Fruit fly (Drosophila melanogaster): ENCODE measurements around the gene obst-I.

obst-I gene

DNA sequence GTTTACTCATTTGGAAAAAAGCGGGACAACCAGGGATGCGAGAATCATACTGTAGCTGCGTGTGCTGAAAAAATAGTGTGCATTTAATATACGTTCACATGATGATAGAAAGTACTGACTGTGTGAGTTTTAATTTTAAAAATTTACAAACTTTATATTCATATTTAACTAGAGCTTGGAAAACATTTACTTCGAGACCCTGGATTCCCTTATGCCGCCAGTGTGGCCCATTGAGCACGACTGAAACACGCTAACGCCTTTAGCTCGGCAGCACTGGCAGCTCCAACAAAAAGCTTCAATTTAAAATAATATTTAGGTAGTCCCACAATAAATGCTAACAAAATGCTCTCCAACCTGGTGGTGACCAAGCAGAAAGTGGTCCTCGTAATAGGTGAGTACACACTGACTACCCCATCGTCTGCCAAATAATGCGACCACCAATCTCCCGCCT lies 10.2 kb upstream of the obst-I start, which contains the start of the genes CG1275 and Elp5 (continued):
- TF ChIP-seq CG5245 (GFP tag; optimal IDR thresholded peaks at IDR 0.05) (peak; percentile 94), CG4360 (GFP tag; IDR thresholded peaks at IDR 0.05) (peak; percentile 90), run (tag; optimal IDR thresholded peaks at IDR 0.05) (peak; percentile 95), CG17186 (GFP tag; optimal IDR thresholded peaks at IDR 0.05) (peak; percentile 82), Meics (GFP tag; optimal IDR thresholded peaks at IDR 0.05) (peak; percentile 98), CG2116 (GFP tag; optimal IDR thresholded peaks at IDR 0.05) (peak; percentile 85), Hsf (GFP tag; optimal IDR thresholded peaks at IDR 0.05) (peak; percentile 99), odd (GFP tag; optimal IDR thresholded peaks at IDR 0.05) (peak; percentile 95), CG32767 (GFP tag; IDR thresholded peaks at IDR 0.05) (peak; percentile 99), Rfx (GFP tag; IDR thresholded peaks at IDR 0.05) (peak; percentile 100), emc (GFP tag; optimal IDR thresholded peaks at IDR 0.05) (peak; percentile 91), Vsx1 (GFP tag; optimal IDR thresholded peaks at IDR 0.05) (peak; percentile 96), CG2889 (GFP tag; IDR thresholded peaks at IDR 0.05) (peak; percentile 99), B-H2 (GFP tag; optimal IDR thresholded peaks at IDR 0.05) (peak; percentile 98), her (GFP tag; optimal IDR thresholded peaks at IDR 0.05) (peak; percentile 95), CG9876 (GFP tag; optimal IDR thresholded peaks at IDR 0.05) (peak; percentile 88), pan (optimal IDR thresholded peaks at IDR 0.05) (no peak), pan (GFP tag; optimal IDR thresholded peaks at IDR 0.05 in 1 of 2, IDR thresholded peaks at IDR 0.05 in 1 of 2) (peak in 1 of 2 experiments; percentile 100), CG14965 (GFP tag; optimal IDR thresholded peaks at IDR 0.05; ENCODE audit: borderline replicate concordance) (peak; percentile 76), ro (GFP tag; IDR thresholded peaks at IDR 0.05) (peak; percentile 98), CG8924 (tag; optimal IDR thresholded peaks at IDR 0.05) (peak; percentile 98), sna (GFP tag; IDR thresholded peaks at IDR 0.05; ENCODE audit: partially characterized antibody) (0 out of 2 replicates have a peak, but pooled peaks have one; percentile 30), CG30403 (GFP tag; optimal IDR thresholded peaks at IDR 0.05) (peak; percentile 99), bigmax (GFP tag; optimal IDR thresholded peaks at IDR 0.05) (peak; percentile 75), CG2199 (GFP tag; IDR thresholded peaks at IDR 0.05) (peak; percentile 100), sqz (GFP tag; optimal IDR thresholded peaks at IDR 0.05) (peak; percentile 88), Aef1 (GFP tag; IDR thresholded peaks at IDR 0.05) (peak; percentile 99), chn (GFP tag; optimal IDR thresholded peaks at IDR 0.05) (peak; percentile 98), ERR (GFP tag; optimal IDR thresholded peaks at IDR 0.05) (peak; percentile 94), CG13123 (GFP tag; optimal IDR thresholded peaks at IDR 0.05) (peak; percentile 95), Hand (GFP tag; optimal IDR thresholded peaks at IDR 0.05) (peak; percentile 94), CG12104 (GFP tag; optimal IDR thresholded peaks at IDR 0.05) (peak; percentile 98), eyg (GFP tag; optimal IDR thresholded peaks at IDR 0.05) (peak; percentile 94), Sry-δ (GFP tag; optimal IDR thresholded peaks at IDR 0.05) (peak; percentile 65), toy (GFP tag; IDR thresholded peaks at IDR 0.05) (peak; percentile 99), kay (GFP tag; optimal IDR thresholded peaks at IDR 0.05) (peak; percentile 98), CG7556 (GFP tag; optimal IDR thresholded peaks at IDR 0.05) (peak; percentile 96), slbo (GFP tag; IDR thresholded peaks at IDR 0.05) (peak; percentile 100), Ets97D (GFP tag; optimal IDR thresholded peaks at IDR 0.05) (peak; percentile 95), bsh (GFP tag; optimal IDR thresholded peaks at IDR 0.05) (peak; percentile 94 to 99), klu (GFP tag; IDR thresholded peaks at IDR 0.05) (peak; percentile 99), CG31224 (GFP tag; IDR thresholded peaks at IDR 0.05) (peak; percentile 98), gce (GFP tag; IDR thresholded peaks at IDR 0.05) (peak; percentile 99), CG3407 (GFP tag; optimal IDR thresholded peaks at IDR 0.05) (peak; percentile 94), CG8478 (optimal IDR thresholded peaks at IDR 0.05) (no peak), CG7372 (GFP tag; IDR thresholded peaks at IDR 0.05) (peak; percentile 100), CG33557 (GFP tag; optimal IDR thresholded peaks at IDR 0.05) (peak; percentile 94), D19A (tag; optimal IDR thresholded peaks at IDR 0.05) (peak; percentile 90), MTF-1 (GFP tag; optimal IDR thresholded peaks at IDR 0.05; ENCODE audit: borderline replicate concordance) (peak; percentile 89), Drgx (GFP tag; IDR thresholded peaks at IDR 0.05) (peak; percentile 100), CG11085 (GFP tag; IDR thresholded peaks at IDR 0.05) (peak; percentile 99), Dp (GFP tag; optimal IDR thresholded peaks at IDR 0.05) (peak; percentile 64)

Data from whole organism, embryonic.